Fruit fly (Drosophila melanogaster) S2 (cell line): Measurements from ENCODE around the gene Rab9Db.

Source experiments
- CG8478 ChIP-seq: fragments of >200 bp; optimal IDR thresholded peaks from 2 replicates; lab custom pipeline; 2018
- CTCF ChIP-seq, 2 experiments: fragments of >200 bp; optimal IDR thresholded peaks; 2 replicates each; lab custom pipeline; 2018

DNA sequence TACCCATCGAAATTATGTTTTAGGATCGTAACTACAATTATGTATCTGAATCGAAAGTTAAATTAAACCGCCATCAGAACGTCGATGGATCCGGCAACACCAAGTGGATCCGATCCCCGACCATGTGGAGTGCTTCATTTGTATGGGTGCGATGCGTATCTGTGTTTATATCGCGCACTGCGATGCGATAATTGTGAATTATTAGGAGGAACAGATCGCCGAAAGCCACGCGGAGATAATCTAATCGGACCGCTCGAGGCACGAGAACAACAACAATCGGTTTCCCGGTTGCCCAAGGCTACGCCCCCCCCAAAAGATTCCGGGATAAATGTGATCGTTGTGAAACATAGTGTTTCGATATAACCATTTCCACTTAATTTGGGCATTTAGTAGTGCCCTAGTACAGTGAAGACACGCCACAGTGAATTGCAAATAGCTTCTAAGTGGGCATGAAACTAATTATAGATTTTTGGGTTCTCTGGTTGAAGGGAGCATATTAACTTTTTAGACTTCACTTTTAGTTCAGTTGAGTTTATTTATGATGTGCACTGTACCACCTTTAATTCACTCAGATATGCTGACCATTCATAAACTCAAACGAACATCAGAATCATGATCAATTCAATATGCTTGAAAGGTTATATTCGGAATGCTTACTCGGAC, 22.6 kb downstream of the Rab9Db start:
- TF ChIP-seq CTCF (optimal IDR thresholded peaks at IDR 0.05; lab: Kevin White, UChicago), result no peak
- TF ChIP-seq CG8478 (lab: Kevin White, UChicago), result no peak
